Worm (Caenorhabditis elegans) whole organism, L3 larva: Measurements from ENCODE around the gene srp-8.

ENCODE experiments used
- daf-12 ChIP-seq: fragments of 150-350 bp; optimal IDR thresholded peaks from 2 replicates; lab custom pipeline; 2014; ENCODE audit warnings: missing biosample characterization, missing genetic modification reagents, missing genetic modification characterization
- pqm-1 ChIP-seq: fragments of 150-350 bp; optimal IDR thresholded peaks from 2 replicates; lab custom pipeline; 2017; ENCODE audit warnings: missing biosample characterization, missing genetic modification characterization, inconsistent platforms
- unc-62 ChIP-seq: fragments of 150-350 bp; sonication (generic microtip); optimal IDR thresholded peaks from 4 replicates; lab custom pipeline; 2014; ENCODE audit warnings: missing biosample characterization, missing genetic modification reagents, missing genetic modification characterization

DNA sequence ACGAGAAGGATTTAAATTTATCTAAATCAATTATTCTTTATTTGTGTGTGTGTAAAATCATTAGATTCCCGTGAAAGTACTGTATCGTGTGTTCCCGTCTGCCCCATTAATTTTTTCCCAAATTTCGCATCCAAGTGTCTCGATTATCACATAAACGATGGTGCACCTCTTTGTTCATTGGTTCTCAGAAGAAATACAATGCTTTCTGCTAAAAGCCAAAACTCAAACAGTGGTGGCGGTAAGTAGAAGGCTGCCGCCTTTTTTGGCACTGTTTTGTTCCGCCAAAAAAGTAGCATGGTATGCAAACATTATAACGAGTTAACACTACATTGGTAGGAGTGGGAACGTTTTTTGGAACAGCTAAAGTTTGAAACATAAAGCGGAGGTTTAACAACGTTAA lies 39.9 kb downstream of the srp-8 start:
- TF ChIP-seq pqm-1: no peak
- TF ChIP-seq unc-62 (GFP tag; lab: Kevin White, UChicago): no peak
- no peak for TF ChIP-seq daf-12 (tag; lab: Kevin White, UChicago)
